Worm (Caenorhabditis elegans) whole organism, L2 larva: ENCODE data around the gene igcm-1.

Source experiments
- elt-3 ChIP-seq: sonication (generic microtip); optimal IDR thresholded peaks from 2 replicates; lab custom pipeline; 2017; ENCODE audit warnings: missing biosample characterization, missing genetic modification characterization
- fos-1 ChIP-seq: fragments of 150-350 bp; optimal IDR thresholded peaks from 2 replicates; lab custom pipeline; 2014; ENCODE audit warnings: missing biosample characterization, missing genetic modification characterization
- lin-11 ChIP-seq: fragments of 150-350 bp; sonication (generic microtip); optimal IDR thresholded peaks from 2 replicates; lab custom pipeline; 2014; ENCODE audit warnings: missing biosample characterization, missing genetic modification characterization, inconsistent platforms, mixed read lengths
- lin-13 ChIP-seq: fragments of 150-350 bp; optimal IDR thresholded peaks from 2 replicates; lab custom pipeline; 2014; ENCODE audit warnings: missing biosample characterization, missing genetic modification reagents, missing genetic modification characterization
- lin-39 ChIP-seq: fragments of 150-350 bp; optimal IDR thresholded peaks from 2 replicates; lab custom pipeline; 2014; ENCODE audit warnings: missing biosample characterization, missing genetic modification reagents, missing genetic modification characterization
- nhr-77 ChIP-seq: fragments of 150-350 bp; optimal IDR thresholded peaks from 2 replicates; lab custom pipeline; 2014; ENCODE audit warnings: missing biosample characterization, missing genetic modification characterization
- snpc-4 ChIP-seq: fragments of 150-350 bp; optimal IDR thresholded peaks from 2 replicates; lab custom pipeline; 2014; ENCODE audit warnings: missing biosample characterization, missing genetic modification characterization
- ztf-11 ChIP-seq: sonication (generic microtip); optimal IDR thresholded peaks from 2 replicates; lab custom pipeline; 2017; ENCODE audit warnings: missing biosample characterization, missing genetic modification characterization

DNA sequence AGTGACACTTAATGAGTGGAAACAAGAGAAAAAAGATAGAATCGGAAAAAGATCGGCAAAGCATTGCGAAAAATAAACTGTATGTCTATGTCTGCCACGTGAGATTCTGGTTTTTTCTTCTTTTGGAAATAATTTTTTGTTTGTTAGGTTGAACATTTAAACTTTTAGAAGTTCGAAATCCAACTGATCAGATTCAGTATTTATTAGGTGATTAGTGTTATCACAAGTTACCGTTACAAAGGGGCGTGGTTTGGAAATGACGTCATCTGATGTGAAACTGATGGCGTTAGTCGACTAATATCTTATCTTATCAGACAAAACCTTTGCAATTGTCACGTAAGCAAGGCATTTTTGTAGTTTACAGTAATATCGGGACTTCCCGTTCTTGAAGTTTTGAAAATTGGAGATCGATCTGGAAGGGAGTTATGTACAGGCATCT, 13.0 kb upstream of the igcm-1 start:
- no peak for TF ChIP-seq ztf-11 (tag; lab: Kevin White, UChicago)
- no peak for TF ChIP-seq snpc-4 (tag; lab: Kevin White, UChicago)
- no peak for TF ChIP-seq elt-3 (tag; lab: Kevin White, UChicago)
- no peak for TF ChIP-seq lin-13 (GFP tag; lab: Kevin White, UChicago)
- TF ChIP-seq lin-11 (tag; lab: Kevin White, UChicago) = no peak
- peak; percentile 31 for TF ChIP-seq fos-1
- TF ChIP-seq nhr-77 (tag; lab: Kevin White, UChicago) = no peak
- TF ChIP-seq lin-39 (tag; lab: Kevin White, UChicago) = no peak
